Worm (Caenorhabditis elegans) whole organism, L2 larva: ENCODE results near the gene F58E6.4.

Experiments used
- C34F6.9 ChIP-seq: fragments of 150-350 bp; optimal IDR thresholded peaks from 2 replicates; lab custom pipeline; 2014; ENCODE audit warnings: missing biosample characterization, missing genetic modification characterization
- F13H6.1 ChIP-seq: sonication (generic microtip); optimal IDR thresholded peaks from 2 replicates; lab custom pipeline; 2016; ENCODE audit warnings: missing genetic modification characterization, missing compliant biosample characterization
- R02D3.7 ChIP-seq: fragments of 150-350 bp; optimal IDR thresholded peaks from 2 replicates; lab custom pipeline; 2014; ENCODE audit warnings: missing biosample characterization, missing genetic modification characterization
- Y55F3AM.14 ChIP-seq: fragments of 200-800 bp; sonication (Bioruptor generic); optimal IDR thresholded peaks from 2 replicates; lab custom pipeline; 2018; ENCODE audit warnings: mild to moderate bottlenecking, missing genetic modification characterization, missing compliant biosample characterization
- ZK546.5 ChIP-seq: sonication (generic microtip); optimal IDR thresholded peaks from 2 replicates; lab custom pipeline; 2017; ENCODE audit warnings: missing biosample characterization, missing genetic modification characterization
- alr-1 ChIP-seq: fragments of 150-350 bp; optimal IDR thresholded peaks from 2 replicates; lab custom pipeline; 2014; ENCODE audit warnings: missing biosample characterization, missing genetic modification characterization
- aly-2 ChIP-seq: fragments of 150-350 bp; optimal IDR thresholded peaks from 2 replicates; lab custom pipeline; 2014; ENCODE audit warnings: missing biosample characterization, missing genetic modification characterization
- ama-1 ChIP-seq: fragments of 150-350 bp; optimal IDR thresholded peaks from 2 replicates; lab custom pipeline; 2018; ENCODE audit warnings: inconsistent platforms
- blmp-1 ChIP-seq: sonication (generic microtip); optimal IDR thresholded peaks from 2 replicates; lab custom pipeline; 2017; ENCODE audit warnings: missing genetic modification characterization, mild to moderate bottlenecking, missing compliant biosample characterization, antibody characterized with exemption, moderate library complexity; ENCODE audit not compliant: insufficient read depth
- ceh-16 ChIP-seq: fragments of 150-350 bp; optimal IDR thresholded peaks from 2 replicates; lab custom pipeline; 2014; ENCODE audit warnings: missing biosample characterization, missing genetic modification characterization
- ceh-82 ChIP-seq: fragments of 150-350 bp; optimal IDR thresholded peaks from 2 replicates; lab custom pipeline; 2014; ENCODE audit warnings: missing biosample characterization, missing genetic modification characterization
- crh-2 ChIP-seq: sonication (generic microtip); optimal IDR thresholded peaks from 2 replicates; lab custom pipeline; 2017; ENCODE audit warnings: missing biosample characterization, missing genetic modification characterization
- dmd-4 ChIP-seq: sonication (generic microtip); optimal IDR thresholded peaks from 2 replicates; lab custom pipeline; 2017; ENCODE audit warnings: missing biosample characterization, missing genetic modification characterization
- egl-27 ChIP-seq: sonication (generic microtip); optimal IDR thresholded peaks from 3 replicates; lab custom pipeline; 2017; ENCODE audit warnings: missing biosample characterization, missing genetic modification reagents, missing genetic modification characterization
- elt-1 ChIP-seq: fragments of 150-350 bp; optimal IDR thresholded peaks from 2 replicates; lab custom pipeline; 2014; ENCODE audit warnings: missing biosample characterization, missing genetic modification characterization
- elt-3 ChIP-seq: sonication (generic microtip); optimal IDR thresholded peaks from 2 replicates; lab custom pipeline; 2017; ENCODE audit warnings: missing biosample characterization, missing genetic modification characterization
- fos-1 ChIP-seq: fragments of 150-350 bp; optimal IDR thresholded peaks from 2 replicates; lab custom pipeline; 2014; ENCODE audit warnings: missing biosample characterization, missing genetic modification characterization
- gmeb-1 ChIP-seq: fragments of 150-350 bp; optimal IDR thresholded peaks from 2 replicates; lab custom pipeline; 2014; ENCODE audit warnings: missing biosample characterization, missing genetic modification characterization
- lin-11 ChIP-seq: fragments of 150-350 bp; sonication (generic microtip); optimal IDR thresholded peaks from 2 replicates; lab custom pipeline; 2014; ENCODE audit warnings: missing biosample characterization, missing genetic modification characterization, inconsistent platforms, mixed read lengths
- lin-13 ChIP-seq: fragments of 150-350 bp; optimal IDR thresholded peaks from 2 replicates; lab custom pipeline; 2014; ENCODE audit warnings: missing biosample characterization, missing genetic modification reagents, missing genetic modification characterization
- lin-39 ChIP-seq: fragments of 150-350 bp; optimal IDR thresholded peaks from 2 replicates; lab custom pipeline; 2014; ENCODE audit warnings: missing biosample characterization, missing genetic modification reagents, missing genetic modification characterization
- lsy-2 ChIP-seq, 2 experiments: fragments of 150-350 bp in 1 of 2; sonication (generic microtip) in 1 of 2; optimal IDR thresholded peaks; 2 replicates each; lab custom pipeline; 2014 to 2017; ENCODE audit warnings: missing biosample characterization in 2 of 2, missing genetic modification characterization in 2 of 2
- mab-5 ChIP-seq: fragments of 150-350 bp; optimal IDR thresholded peaks from 2 replicates; lab custom pipeline; 2014; ENCODE audit warnings: missing biosample characterization, missing genetic modification characterization
- mbf-1 ChIP-seq: sonication (generic microtip); optimal IDR thresholded peaks from 2 replicates; lab custom pipeline; 2017; ENCODE audit warnings: missing biosample characterization, missing genetic modification characterization
- mdl-1 ChIP-seq, 2 experiments: fragments of 150-350 bp in 1 of 2; sonication (generic microtip) in 1 of 2; optimal IDR thresholded peaks; 2 replicates each; lab custom pipeline; 2017; ENCODE audit warnings: missing biosample characterization in 2 of 2, missing genetic modification characterization in 2 of 2
- nhr-10 ChIP-seq: sonication (generic microtip); optimal IDR thresholded peaks from 2 replicates; lab custom pipeline; 2017; ENCODE audit warnings: missing biosample characterization, missing genetic modification characterization
- nhr-11 ChIP-seq: fragments of 150-350 bp; optimal IDR thresholded peaks from 2 replicates; lab custom pipeline; 2014; ENCODE audit warnings: missing biosample characterization, missing genetic modification characterization
- nhr-12 ChIP-seq: fragments of 150-350 bp; optimal IDR thresholded peaks from 2 replicates; lab custom pipeline; 2014; ENCODE audit warnings: missing biosample characterization, missing genetic modification characterization
- nhr-129 ChIP-seq: fragments of 150-350 bp; optimal IDR thresholded peaks from 2 replicates; lab custom pipeline; 2014; ENCODE audit warnings: missing biosample characterization, missing genetic modification characterization
- nhr-21 ChIP-seq: fragments of 150-350 bp; optimal IDR thresholded peaks from 2 replicates; lab custom pipeline; 2014; ENCODE audit warnings: missing biosample characterization, missing genetic modification characterization
- nhr-23 ChIP-seq: fragments of 150-350 bp; optimal IDR thresholded peaks from 2 replicates; lab custom pipeline; 2014; ENCODE audit warnings: missing biosample characterization, missing genetic modification reagents, missing genetic modification characterization
- nhr-237 ChIP-seq: fragments of 150-350 bp; optimal IDR thresholded peaks from 2 replicates; lab custom pipeline; 2014; ENCODE audit warnings: missing biosample characterization, missing genetic modification characterization
- nhr-25 ChIP-seq: fragments of 150-350 bp; sonication (generic microtip); optimal IDR thresholded peaks from 3 replicates; lab custom pipeline; 2014; ENCODE audit warnings: missing biosample characterization, missing genetic modification characterization
- nhr-6 ChIP-seq: fragments of 150-350 bp; optimal IDR thresholded peaks from 2 replicates; lab custom pipeline; 2014; ENCODE audit warnings: missing biosample characterization, missing genetic modification characterization
- nhr-77 ChIP-seq: fragments of 150-350 bp; optimal IDR thresholded peaks from 2 replicates; lab custom pipeline; 2014; ENCODE audit warnings: missing biosample characterization, missing genetic modification characterization
- peb-1 ChIP-seq: fragments of 150-350 bp; optimal IDR thresholded peaks from 2 replicates; lab custom pipeline; 2014; ENCODE audit warnings: missing biosample characterization, missing genetic modification characterization
- sem-4 ChIP-seq: fragments of 150-350 bp; optimal IDR thresholded peaks from 2 replicates; lab custom pipeline; 2014; ENCODE audit warnings: missing biosample characterization, missing genetic modification reagents, missing genetic modification characterization
- skn-1 ChIP-seq: sonication (generic microtip); optimal IDR thresholded peaks from 2 replicates; lab custom pipeline; 2017; ENCODE audit warnings: missing biosample characterization, missing genetic modification characterization
- sma-3 ChIP-seq: sonication (generic microtip); optimal IDR thresholded peaks from 2 replicates; lab custom pipeline; 2016; ENCODE audit warnings: missing genetic modification reagents, missing genetic modification characterization, missing compliant biosample characterization
- sma-9 ChIP-seq, 2 experiments: fragments of 150-350 bp in 1 of 2; sonication (generic microtip) in 1 of 2; optimal IDR thresholded peaks; 2 replicates each; lab custom pipeline; 2014 to 2016; ENCODE audit warnings: missing genetic modification characterization in 2 of 2, mild to moderate bottlenecking in 1 of 2, missing biosample characterization in 1 of 2, missing compliant biosample characterization in 1 of 2, missing genetic modification reagents in 1 of 2, moderate library complexity in 1 of 2
- snpc-4 ChIP-seq: fragments of 150-350 bp; optimal IDR thresholded peaks from 2 replicates; lab custom pipeline; 2014; ENCODE audit warnings: missing biosample characterization, missing genetic modification characterization
- unc-39 ChIP-seq: fragments of 150-350 bp; optimal IDR thresholded peaks from 2 replicates; lab custom pipeline; 2014; ENCODE audit warnings: missing biosample characterization, missing genetic modification characterization
- unc-55 ChIP-seq: fragments of 150-350 bp; sonication (generic microtip); optimal IDR thresholded peaks from 3 replicates; lab custom pipeline; 2014; ENCODE audit warnings: missing biosample characterization, missing genetic modification reagents, missing genetic modification characterization
- unc-62 ChIP-seq: fragments of 150-350 bp; optimal IDR thresholded peaks from 2 replicates; lab custom pipeline; 2014; ENCODE audit warnings: missing biosample characterization, missing genetic modification reagents, missing genetic modification characterization
- zag-1 ChIP-seq: fragments of 150-350 bp; optimal IDR thresholded peaks from 2 replicates; lab custom pipeline; 2014; ENCODE audit warnings: missing biosample characterization, missing genetic modification characterization
- ztf-1 ChIP-seq: fragments of 200-800 bp; sonication (Bioruptor generic); conservative IDR thresholded peaks from 2 replicates; pipeline ENCODE4 v1.3.6; 2022; ENCODE audit warnings: missing genetic modification characterization, missing compliant biosample characterization
- ztf-11 ChIP-seq: sonication (generic microtip); optimal IDR thresholded peaks from 2 replicates; lab custom pipeline; 2017; ENCODE audit warnings: missing biosample characterization, missing genetic modification characterization
- ztf-4 ChIP-seq: fragments of 150-350 bp; optimal IDR thresholded peaks from 2 replicates; lab custom pipeline; 2014; ENCODE audit warnings: missing biosample characterization, missing genetic modification characterization

F58E6.4 gene

DNA sequence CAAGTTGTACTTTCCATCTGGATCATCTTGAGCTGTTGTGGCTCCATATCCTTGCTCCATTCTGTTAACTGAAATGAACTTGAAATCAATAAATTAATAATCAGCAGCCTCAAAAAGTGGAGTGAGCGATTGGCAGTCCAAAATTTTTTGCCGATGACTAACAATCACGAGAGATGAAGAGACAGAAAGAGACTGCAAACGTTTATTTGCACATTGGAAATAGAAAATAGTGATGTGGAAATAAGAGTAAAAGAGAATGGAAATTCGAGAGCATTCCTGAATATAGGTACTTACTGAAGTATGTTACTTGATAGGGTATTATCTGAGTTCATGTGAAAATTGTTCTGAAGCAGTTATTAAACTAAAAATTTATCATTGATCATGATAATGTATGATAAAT, 40.5 kb downstream of the F58E6.4 start, which contains the start of gene tag-120:
tag-120 (minus strand) TSS at position 68 of the 400 bp plus-strand sequence.
- TF ChIP-seq ztf-11 (tag; lab: Kevin White, UChicago) (no peak), fos-1 (tag; lab: Kevin White, UChicago) (peak; percentile 83)

DNA sequence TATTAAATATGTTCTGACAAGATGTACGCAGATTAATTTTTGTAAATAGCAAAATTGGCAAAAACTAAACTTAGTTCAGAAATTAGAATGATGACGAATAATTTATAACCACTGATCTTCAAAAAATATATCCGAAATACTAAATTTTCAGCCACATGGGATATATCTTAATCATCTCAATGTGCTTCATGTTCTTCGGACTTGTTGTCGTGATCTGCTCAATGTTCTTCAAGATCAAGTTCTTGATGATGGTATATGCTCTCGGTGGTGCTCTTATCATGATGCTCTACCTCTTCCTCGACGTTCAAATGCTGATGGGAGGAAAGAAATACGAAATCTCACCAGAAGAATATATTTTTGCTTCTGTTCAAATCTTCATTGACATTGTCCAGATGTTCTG, 43.6 kb downstream of the F58E6.4 start:
- TF ChIP-seq lin-39 (no peak), dmd-4 (tag; lab: Kevin White, UChicago) (no peak)
- TF ChIP-seq, all 48 proteins: peak for 0

DNA sequence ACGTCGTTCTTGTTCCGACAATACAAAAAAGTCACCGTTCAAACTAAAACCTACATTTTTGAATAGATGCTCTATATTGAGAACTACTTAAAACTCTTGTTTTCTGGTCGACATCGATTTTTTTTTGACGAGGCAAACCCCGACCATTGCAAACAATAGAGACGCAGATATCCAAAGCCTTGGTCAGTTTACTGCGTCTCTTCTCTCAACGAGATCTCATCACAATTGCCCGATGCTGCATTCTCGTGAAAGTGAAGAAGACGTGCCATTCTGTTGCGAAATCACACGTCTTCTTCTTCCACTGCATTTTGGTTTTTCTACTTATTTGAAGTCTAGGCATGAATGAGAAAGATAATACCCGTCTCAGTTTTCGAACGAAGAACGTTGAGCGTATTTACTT, 45.8 kb downstream of the F58E6.4 start:
- TF ChIP-seq skn-1 (no peak), egl-27 (tag; lab: Kevin White, UChicago) (no peak), lin-13 (GFP tag; lab: Kevin White, UChicago) (peak; percentile 18), nhr-23 (tag; lab: Kevin White, UChicago) (no peak), elt-3 (tag; lab: Kevin White, UChicago) (no peak), alr-1 (tag; lab: Kevin White, UChicago) (no peak), nhr-77 (tag; lab: Kevin White, UChicago) (no peak), crh-2 (tag; lab: Kevin White, UChicago) (peak; percentile 58), mbf-1 (no peak), C34F6.9 (peak; percentile 74), unc-55 (GFP tag; lab: Kevin White, UChicago) (peak; percentile 90), sem-4 (tag; lab: Kevin White, UChicago) (peak; percentile 55), blmp-1 (tag; lab: Kevin White, UChicago) (peak; percentile 57), dmd-4 (tag; lab: Kevin White, UChicago) (no peak), mdl-1 (tag; optimal IDR thresholded peaks at IDR 0.05; lab: Kevin White, UChicago) (peak in 1 of 2 experiments; percentile 22), sma-3 (GFP tag; lab: Kevin White, UChicago) (no peak), ztf-11 (tag; lab: Kevin White, UChicago) (no peak), lin-11 (tag; lab: Kevin White, UChicago) (peak; percentile 20), elt-1 (tag; lab: Kevin White, UChicago) (no peak), snpc-4 (no peak), mab-5 (no peak), nhr-12 (tag; lab: Kevin White, UChicago) (no peak), ceh-82 (tag; lab: Kevin White, UChicago) (no peak), sma-9 (GFP tag; optimal IDR thresholded peaks at IDR 0.05; lab: Kevin White, UChicago) (peak; percentile 32), sma-9 (tag; optimal IDR thresholded peaks at IDR 0.05; lab: Kevin White, UChicago) (no peak), Y55F3AM.14 (no peak), ztf-4 (tag; lab: Kevin White, UChicago) (no peak), R02D3.7 (tag; lab: Kevin White, UChicago) (no peak), zag-1 (peak; percentile 79), fos-1 (tag; lab: Kevin White, UChicago) (peak; percentile 41), lsy-2 (tag; optimal IDR thresholded peaks at IDR 0.05; lab: Kevin White, UChicago) (peak in 1 of 2 experiments; percentile 55), unc-39 (no peak), ama-1 (lab: Kevin White, UChicago) (no peak), lin-39 (no peak), peb-1 (no peak), nhr-237 (tag; lab: Kevin White, UChicago) (no peak), F13H6.1 (tag; lab: Kevin White, UChicago) (peak; percentile 52), unc-62 (no peak), ZK546.5 (no peak), ceh-16 (no peak), nhr-10 (tag; lab: Kevin White, UChicago) (no peak), nhr-6 (no peak), gmeb-1 (tag; lab: Kevin White, UChicago) (no peak), nhr-25 (tag; lab: Kevin White, UChicago) (peak; percentile 42), ztf-1 (GFP tag; lab: Robert Waterston, UW) (no peak), nhr-11 (tag; lab: Kevin White, UChicago) (no peak), aly-2 (tag; lab: Kevin White, UChicago) (no peak), nhr-129 (peak; percentile 83), nhr-21 (no peak)
- TF ChIP-seq, all 48 proteins: peak for 15
